Worm (Caenorhabditis elegans): ENCODE data around the gene nhr-239.

Gene nhr-239

DNA sequence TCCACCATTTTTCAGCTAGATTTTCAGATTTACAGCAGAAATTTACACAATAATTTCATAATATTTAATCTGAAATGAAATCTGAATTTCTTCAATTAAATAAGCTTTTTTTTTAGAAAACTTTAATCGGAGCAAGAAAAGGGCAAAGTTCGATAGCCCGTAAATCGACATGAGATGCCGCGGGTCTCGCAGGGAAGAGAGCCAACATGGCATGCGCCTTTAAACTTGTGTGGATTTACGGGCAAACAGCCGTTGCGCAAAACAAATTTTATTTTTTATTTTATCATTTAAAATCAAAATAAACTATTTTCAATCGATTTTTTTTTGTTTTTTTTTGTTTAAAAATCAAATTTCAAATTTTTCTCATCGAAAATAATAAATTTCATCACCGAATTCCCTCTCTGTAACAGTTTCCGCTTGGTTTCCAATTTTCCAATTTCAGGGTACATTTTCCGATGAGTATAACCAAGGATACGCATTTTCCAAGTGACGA, 32.8 kb upstream of the nhr-239 start, which contains the start of the genes Y54F10AM.15, rbc-2 and ndua-8 (continued):
- TF ChIP-seq ama-1 (optimal IDR thresholded peaks at IDR 0.05) (no peak), ama-1 (GFP tag; optimal IDR thresholded peaks at IDR 0.05) (no peak), lin-26 (GFP tag; IDR thresholded peaks at IDR 0.05) (no peak), lin-54 (GFP tag; optimal IDR thresholded peaks at IDR 0.05) (peak; percentile 83), atf-7 (tag; optimal IDR thresholded peaks at IDR 0.05) (no peak), ztf-22 (GFP tag; optimal IDR thresholded peaks at IDR 0.05) (no peak), madf-6 (GFP tag; IDR thresholded peaks at IDR 0.05) (peak; percentile 88), egl-44 (GFP tag; IDR thresholded peaks at IDR 0.05) (no peak), sdz-38 (tag; optimal IDR thresholded peaks at IDR 0.05) (no peak), dpff-1 (tag; optimal IDR thresholded peaks at IDR 0.05) (no peak), cebp-2 (GFP tag; IDR thresholded peaks at IDR 0.05) (no peak), hmg-1.2 (GFP tag; IDR thresholded peaks at IDR 0.05) (no peak; the same call in none of the 2 replicates), ekl-4 (GFP tag; IDR thresholded peaks at IDR 0.05) (no peak; the same call in 1 of the 2 replicates), athp-1 (tag; optimal IDR thresholded peaks at IDR 0.05) (peak; percentile 41), rec-8 (tag; optimal IDR thresholded peaks at IDR 0.05) (no peak), nhr-27 (tag; optimal IDR thresholded peaks at IDR 0.05) (no peak), Y53G8AR.9 (GFP tag; conservative IDR thresholded peaks at IDR 0.05) (no peak; the same call in 1 of the 2 replicates), Y67H2A.10 (GFP tag; conservative IDR thresholded peaks at IDR 0.05) (peak; percentile 44; the same call in 1 of the 2 replicates), F55B11.4 (tag; optimal IDR thresholded peaks at IDR 0.05; ENCODE audit: borderline replicate concordance, insufficient read depth) (no peak), chd-7 (tag; optimal IDR thresholded peaks at IDR 0.05) (no peak), F52B5.7 (tag; optimal IDR thresholded peaks at IDR 0.05) (no peak), ceh-27 (GFP tag; optimal IDR thresholded peaks at IDR 0.05) (no peak), ceh-40 (GFP tag; IDR thresholded peaks at IDR 0.05) (no peak), F33H1.4 (GFP tag; IDR thresholded peaks at IDR 0.05) (peak; percentile 100), mes-4 (tag; optimal IDR thresholded peaks at IDR 0.05) (no peak), F10E7.11 (tag; optimal IDR thresholded peaks at IDR 0.05) (no peak), ceh-91 (GFP tag; IDR thresholded peaks at IDR 0.05) (peak; percentile 81), ceh-100 (GFP tag; IDR thresholded peaks at IDR 0.05) (no peak), F37B4.10 (GFP tag; IDR thresholded peaks at IDR 0.05) (no peak), sea-2 (GFP tag; IDR thresholded peaks at IDR 0.05) (no peak), B0019.2 (GFP tag; conservative IDR thresholded peaks at IDR 0.05) (peak; percentile 97), aptf-3 (GFP tag; IDR thresholded peaks at IDR 0.05) (no peak), gei-17 (GFP tag; optimal IDR thresholded peaks at IDR 0.05) (no peak), fkh-3 (tag; optimal IDR thresholded peaks at IDR 0.05) (no peak), ceh-58 (GFP tag; IDR thresholded peaks at IDR 0.05) (no peak), F39B2.1 (GFP tag; IDR thresholded peaks at IDR 0.05) (no peak), zfh-2 (GFP tag; conservative IDR thresholded peaks at IDR 0.05) (no peak; the same call in 1 of the 2 replicates), K11D2.4 (GFP tag; IDR thresholded peaks at IDR 0.05) (no peak), attf-3 (GFP tag; conservative IDR thresholded peaks at IDR 0.05) (no peak; the same call in 1 of the 2 replicates), nhr-90 (tag; optimal IDR thresholded peaks at IDR 0.05) (no peak), cebp-1 (GFP tag; IDR thresholded peaks at IDR 0.05) (peak; percentile 25; the same call in 1 of the 2 replicates), cebp-1 (tag; optimal IDR thresholded peaks at IDR 0.05) (peak; percentile 83)

Measured in whole organism, young adult.